Fruit fly (Drosophila melanogaster) whole organism, embryonic: Measurements from ENCODE around the gene CG9328.
A peak's percentile ranks its signal among the peaks of the same experiment; 100 is the strongest.

Experiments used
- CG10979 ChIP-seq: fragments of 200-800 bp; sonication (Bioruptor generic); optimal IDR thresholded peaks from 2 replicates; lab custom pipeline; 2018; ENCODE audit warnings: missing biosample characterization, mild to moderate bottlenecking, missing genetic modification characterization, moderate library complexity
- CG11504 ChIP-seq: fragments of 200-800 bp; sonication (Bioruptor generic); optimal IDR thresholded peaks from 3 replicates; lab custom pipeline; 2019; ENCODE audit warnings: missing biosample characterization, mild to moderate bottlenecking, missing genetic modification characterization, moderate library complexity
- CG12744 ChIP-seq: fragments of 200-800 bp; sonication (Bioruptor generic); optimal IDR thresholded peaks from 2 replicates; lab custom pipeline; 2016; ENCODE audit warnings: missing biosample characterization, missing genetic modification characterization
- CG13775 ChIP-seq: fragments of 200-800 bp; sonication (Bioruptor generic); optimal IDR thresholded peaks from 3 replicates; lab custom pipeline; 2017; ENCODE audit warnings: missing biosample characterization, mild to moderate bottlenecking, missing genetic modification characterization
- CG1529 ChIP-seq: fragments of 200-800 bp; sonication (Bioruptor generic); optimal IDR thresholded peaks from 3 replicates; lab custom pipeline; 2018; ENCODE audit warnings: missing biosample characterization, missing genetic modification characterization
- CG2875 ChIP-seq: fragments of 200-800 bp; sonication (Bioruptor generic); optimal IDR thresholded peaks from 2 replicates; lab custom pipeline; 2017; ENCODE audit warnings: missing biosample characterization, mild to moderate bottlenecking, missing genetic modification characterization, missing genetic modification reagents
- CG34224 ChIP-seq: fragments of 200-800 bp; sonication (Bioruptor generic); IDR thresholded peaks from 3 replicates; pipeline ENCODE4 v1.3.6; 2022; ENCODE audit warnings: missing biosample characterization, missing genetic modification characterization; ENCODE audit not compliant: partially characterized antibody
- CG3995 ChIP-seq: fragments of 200-800 bp; sonication (Bioruptor generic); optimal IDR thresholded peaks from 3 replicates; lab custom pipeline; 2016; ENCODE audit warnings: missing biosample characterization, missing genetic modification characterization
- CG4424 ChIP-seq: fragments of 200-800 bp; sonication (Bioruptor generic); optimal IDR thresholded peaks from 3 replicates; lab custom pipeline; 2016; ENCODE audit warnings: missing biosample characterization, missing genetic modification characterization
- CG6683 ChIP-seq: fragments of 200-800 bp; sonication (Bioruptor generic); optimal IDR thresholded peaks from 2 replicates; lab custom pipeline; 2017; ENCODE audit warnings: missing biosample characterization, mild to moderate bottlenecking, missing genetic modification characterization, missing genetic modification reagents
- CG7963 ChIP-seq: fragments of 200-800 bp; sonication (Bioruptor generic); IDR thresholded peaks from 3 replicates; pipeline ENCODE4 v1.3.6; 2022; ENCODE audit warnings: missing biosample characterization, missing genetic modification characterization; ENCODE audit not compliant: partially characterized antibody
- CG8290 ChIP-seq, 3 experiments: fragments of 200-800 bp; sonication (Bioruptor generic); optimal IDR thresholded peaks; 2 replicates each; lab custom pipeline; 2016 to 2019; ENCODE audit warnings: missing biosample characterization in 3 of 3, missing genetic modification characterization in 3 of 3, mild to moderate bottlenecking in 2 of 3, moderate library complexity in 1 of 3
- CG9215 ChIP-seq: fragments of 200-800 bp; sonication (Bioruptor generic); IDR thresholded peaks from 2 replicates; pipeline ENCODE4 v1.3.6; 2022; ENCODE audit warnings: missing biosample characterization, missing genetic modification characterization
- CHES-1-like ChIP-seq: fragments of 200-800 bp; sonication (Bioruptor generic); optimal IDR thresholded peaks from 2 replicates; lab custom pipeline; 2016; ENCODE audit warnings: missing biosample characterization, missing genetic modification characterization
- Camta ChIP-seq: fragments of 200-800 bp; sonication (Bioruptor generic); optimal IDR thresholded peaks from 2 replicates; lab custom pipeline; 2016; ENCODE audit warnings: missing biosample characterization, missing genetic modification characterization
- D19B ChIP-seq: fragments of 200-800 bp; sonication (Bioruptor generic); optimal IDR thresholded peaks from 2 replicates; lab custom pipeline; 2017; ENCODE audit warnings: missing biosample characterization, mild to moderate bottlenecking, missing genetic modification characterization
- Dbx ChIP-seq: fragments of 200-800 bp; sonication (Bioruptor generic); IDR thresholded peaks from 3 replicates; pipeline ENCODE4 v1.3.6; 2022; ENCODE audit warnings: missing biosample characterization, missing genetic modification characterization
- Dek ChIP-seq: fragments of 200-800 bp; sonication (Bioruptor generic); optimal IDR thresholded peaks from 3 replicates; lab custom pipeline; 2019; ENCODE audit warnings: missing biosample characterization, mild to moderate bottlenecking, missing genetic modification characterization, moderate library complexity
- Doc3 ChIP-seq: fragments of 200-800 bp; sonication (Bioruptor generic); IDR thresholded peaks from 3 replicates; pipeline ENCODE4 v1.3.6; 2022; ENCODE audit warnings: missing biosample characterization, missing genetic modification characterization; ENCODE audit not compliant: partially characterized antibody
- ERR ChIP-seq: fragments of 200-800 bp; sonication (Bioruptor generic); optimal IDR thresholded peaks from 2 replicates; lab custom pipeline; 2016; ENCODE audit warnings: missing biosample characterization, missing genetic modification characterization
- GATAe ChIP-seq: fragments of 200-800 bp; sonication (Bioruptor generic); conservative IDR thresholded peaks from 2 replicates; pipeline ENCODE4 v1.3.6; 2022; ENCODE audit warnings: missing biosample characterization, missing genetic modification characterization
- Gsc ChIP-seq: fragments of 200-800 bp; sonication (Bioruptor generic); IDR thresholded peaks from 2 replicates; pipeline ENCODE4 v1.3.6; 2022; ENCODE audit warnings: missing biosample characterization, missing genetic modification characterization
- H15 ChIP-seq: fragments of 200-800 bp; sonication (Bioruptor generic); IDR thresholded peaks from 3 replicates; pipeline ENCODE4 v1.3.6; 2022; ENCODE audit warnings: missing biosample characterization, missing genetic modification characterization
- HLH3B ChIP-seq: fragments of 200-800 bp; sonication (Bioruptor generic); IDR thresholded peaks from 2 replicates; pipeline ENCODE4 v1.3.6; 2022; ENCODE audit warnings: missing biosample characterization, missing genetic modification characterization
- HLH4C ChIP-seq: fragments of 200-800 bp; sonication (Bioruptor generic); IDR thresholded peaks from 3 replicates; pipeline ENCODE4 v1.3.6; 2022; ENCODE audit warnings: missing biosample characterization, missing genetic modification characterization; ENCODE audit not compliant: partially characterized antibody
- HLH54F ChIP-seq: fragments of 200-800 bp; sonication (Bioruptor generic); optimal IDR thresholded peaks from 3 replicates; lab custom pipeline; 2016; ENCODE audit warnings: missing biosample characterization, missing genetic modification characterization
- MBD-R2 ChIP-seq: fragments of 200-800 bp; sonication (Bioruptor generic); IDR thresholded peaks from 2 replicates; pipeline ENCODE4 v1.3.6; 2022; ENCODE audit warnings: missing biosample characterization, missing genetic modification characterization
- Med ChIP-seq: fragments of 200-800 bp; sonication (Bioruptor generic); peaks from one replicate; lab custom pipeline; 2016; ENCODE audit warnings: missing biosample characterization, missing genetic modification characterization, mild to moderate bottlenecking, inconsistent platforms, moderate library complexity
- Mrtf ChIP-seq: fragments of 200-800 bp; sonication (Bioruptor generic); IDR thresholded peaks from 3 replicates; pipeline ENCODE4 v1.3.6; 2022; ENCODE audit warnings: missing biosample characterization, missing genetic modification characterization
- NC2α ChIP-seq: fragments of 200-800 bp; sonication (Bioruptor generic); optimal IDR thresholded peaks from 2 replicates; lab custom pipeline; 2016; ENCODE audit warnings: missing biosample characterization, missing genetic modification characterization
- NK7.1 ChIP-seq: fragments of 200-800 bp; sonication (Bioruptor generic); optimal IDR thresholded peaks from 3 replicates; lab custom pipeline; 2016; ENCODE audit warnings: missing biosample characterization, missing genetic modification characterization
- Neu2 ChIP-seq: fragments of 200-800 bp; sonication (Bioruptor generic); optimal IDR thresholded peaks from 3 replicates; lab custom pipeline; 2016; ENCODE audit warnings: missing biosample characterization, missing genetic modification characterization, borderline replicate concordance
- PHDP ChIP-seq: fragments of 200-800 bp; sonication (Bioruptor generic); optimal IDR thresholded peaks from 3 replicates; lab custom pipeline; 2018; ENCODE audit warnings: missing biosample characterization, mild to moderate bottlenecking, missing genetic modification characterization, moderate library complexity
- Sry-δ ChIP-seq: fragments of 200-800 bp; sonication (Bioruptor generic); optimal IDR thresholded peaks from 2 replicates; lab custom pipeline; 2016; ENCODE audit warnings: missing biosample characterization, missing genetic modification characterization
- Vsx1 ChIP-seq: fragments of 200-800 bp; sonication (Bioruptor generic); optimal IDR thresholded peaks from 2 replicates; lab custom pipeline; 2017; ENCODE audit warnings: missing biosample characterization, mild to moderate bottlenecking, missing genetic modification characterization, missing genetic modification reagents
- dan ChIP-seq: fragments of 200-800 bp; sonication (Bioruptor generic); IDR thresholded peaks from 2 replicates; pipeline ENCODE4 v1.3.6; 2022; ENCODE audit warnings: missing biosample characterization, missing genetic modification characterization
- danr ChIP-seq: fragments of 200-800 bp; sonication (Bioruptor generic); IDR thresholded peaks from 2 replicates; pipeline ENCODE4 v1.3.6; 2022; ENCODE audit warnings: missing biosample characterization, missing genetic modification characterization
- dm ChIP-seq: fragments of 200-800 bp; sonication (Bioruptor generic); optimal IDR thresholded peaks from 3 replicates; lab custom pipeline; 2016; ENCODE audit warnings: missing biosample characterization, missing genetic modification characterization
- grau ChIP-seq: fragments of 200-800 bp; optimal IDR thresholded peaks from 3 replicates; lab custom pipeline; 2019; ENCODE audit warnings: missing biosample characterization, mild to moderate bottlenecking, missing genetic modification characterization, moderate library complexity
- grn ChIP-seq: fragments of 200-800 bp; sonication (Bioruptor generic); optimal IDR thresholded peaks from 3 replicates; lab custom pipeline; 2017; ENCODE audit warnings: missing biosample characterization, missing genetic modification characterization
- her ChIP-seq: fragments of 200-800 bp; sonication (Bioruptor generic); optimal IDR thresholded peaks from 2 replicates; lab custom pipeline; 2016; ENCODE audit warnings: missing biosample characterization, missing genetic modification characterization
- insv ChIP-seq, 2 experiments: fragments of 200-800 bp; sonication (Bioruptor generic); optimal IDR thresholded peaks; 3 replicates each; lab custom pipeline; 2016 to 2018; ENCODE audit warnings: missing biosample characterization in 2 of 2, missing genetic modification characterization in 2 of 2
- jing ChIP-seq: fragments of 200-800 bp; sonication (Bioruptor generic); optimal IDR thresholded peaks from 2 replicates; lab custom pipeline; 2018; ENCODE audit warnings: missing biosample characterization, mild to moderate bottlenecking, missing genetic modification characterization
- jumu ChIP-seq: fragments of 200-800 bp; sonication (Bioruptor generic); optimal IDR thresholded peaks from 3 replicates; lab custom pipeline; 2016; ENCODE audit warnings: missing biosample characterization, missing genetic modification characterization
- mirr ChIP-seq: fragments of 200-800 bp; sonication (Bioruptor generic); optimal IDR thresholded peaks from 3 replicates; lab custom pipeline; 2018; ENCODE audit warnings: missing biosample characterization, mild to moderate bottlenecking, missing genetic modification characterization
- org-1 ChIP-seq: fragments of 200-800 bp; sonication (Bioruptor generic); optimal IDR thresholded peaks from 2 replicates; lab custom pipeline; 2017; ENCODE audit warnings: missing biosample characterization, missing genetic modification characterization
- salm ChIP-seq: fragments of 200-800 bp; sonication (Bioruptor generic); optimal IDR thresholded peaks from 2 replicates; lab custom pipeline; 2018; ENCODE audit warnings: missing biosample characterization, mild to moderate bottlenecking, missing genetic modification characterization
- tap ChIP-seq: fragments of 200-800 bp; optimal IDR thresholded peaks from 3 replicates; lab custom pipeline; 2019; ENCODE audit warnings: missing biosample characterization, mild to moderate bottlenecking, missing genetic modification characterization, moderate library complexity
- toy ChIP-seq: fragments of 200-800 bp; sonication (Bioruptor generic); IDR thresholded peaks from 2 replicates; pipeline ENCODE4 v1.3.6; 2022; ENCODE audit warnings: missing biosample characterization, missing genetic modification characterization
- twi ChIP-seq: fragments of 200-800 bp; optimal IDR thresholded peaks from 2 replicates; lab custom pipeline; 2019; ENCODE audit warnings: missing biosample characterization, mild to moderate bottlenecking, missing genetic modification characterization, moderate library complexity

CG9328 gene

DNA sequence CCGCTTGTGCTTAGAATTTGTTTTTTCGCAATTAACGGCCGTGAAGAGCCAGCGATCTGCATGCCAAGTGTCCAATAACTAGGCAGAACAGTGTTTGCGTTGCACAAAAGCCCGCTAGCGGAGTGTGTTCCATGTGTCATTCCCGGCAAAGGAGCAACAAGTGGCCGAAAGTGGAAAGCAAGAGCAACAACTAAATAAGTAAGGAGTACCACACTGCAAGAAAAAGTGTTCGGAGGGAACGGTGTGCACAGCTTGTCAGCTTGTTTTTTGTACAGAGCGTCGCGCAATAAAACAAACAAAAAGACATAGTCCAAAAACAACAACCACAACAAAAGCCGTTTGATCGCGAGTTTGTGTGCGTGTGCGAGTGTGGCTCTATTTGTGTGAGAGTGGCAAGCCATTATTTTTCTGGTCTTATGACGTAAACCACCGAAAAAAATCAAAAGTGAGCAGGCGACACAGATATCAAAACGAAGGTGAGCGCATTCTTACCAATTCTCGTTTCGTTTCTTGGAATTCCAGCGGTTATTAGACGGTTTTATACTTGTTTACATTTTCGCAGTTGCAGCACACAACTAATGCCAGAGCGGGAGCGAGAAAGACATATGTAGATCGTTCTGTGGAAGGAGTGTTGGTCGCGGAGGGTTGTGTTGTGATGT lies 39.2 kb upstream of the CG9328 start (continued):
- no peak for TF ChIP-seq Sry-δ (GFP tag; lab: Kevin White, UChicago)
- TF ChIP-seq CG4424 = no peak
- no peak for TF ChIP-seq jing
- no peak for TF ChIP-seq tap (tag; lab: Kevin White, UChicago)
- TF ChIP-seq D19B (GFP tag; lab: Kevin White, UChicago) = no peak
- TF ChIP-seq HLH4C = no peak
- no peak for TF ChIP-seq CG6683 (GFP tag; lab: Kevin White, UChicago)
- TF ChIP-seq CG34224 = no peak
- no peak for TF ChIP-seq toy
- TF ChIP-seq CG10979 (tag; lab: Kevin White, UChicago) = no peak
- TF ChIP-seq GATAe = no peak
- TF ChIP-seq NK7.1 (GFP tag; lab: Kevin White, UChicago) = no peak
- TF ChIP-seq CG9215 (GFP tag; lab: Robert Waterston, UW) = no peak
- TF ChIP-seq NC2α = no peak
- no peak for TF ChIP-seq Vsx1 (GFP tag; lab: Kevin White, UChicago)
- no peak for TF ChIP-seq ERR
- TF ChIP-seq mirr (GFP tag; lab: Kevin White, UChicago) = peak; percentile 1
- no peak for TF ChIP-seq CG2875 (GFP tag; lab: Kevin White, UChicago)
- no peak for TF ChIP-seq Gsc (GFP tag; lab: Robert Waterston, UW)
- peak; percentile 0 for TF ChIP-seq CHES-1-like (GFP tag; lab: Kevin White, UChicago)
- TF ChIP-seq Mrtf (GFP tag; lab: Robert Waterston, UW) = no peak
- no peak for TF ChIP-seq CG8290 (GFP tag; optimal IDR thresholded peaks at IDR 0.05; lab: Kevin White, UChicago)
- TF ChIP-seq CG8290 (tag; optimal IDR thresholded peaks at IDR 0.05; lab: Kevin White, UChicago) = no peak
- no peak for TF ChIP-seq Neu2 (GFP tag; lab: Kevin White, UChicago)
- TF ChIP-seq CG3995 = no peak
- no peak for TF ChIP-seq CG1529 (GFP tag; lab: Kevin White, UChicago)
- no peak for TF ChIP-seq twi
- TF ChIP-seq Doc3 = no peak
- no peak for TF ChIP-seq jumu
- peak; percentile 86 for TF ChIP-seq Med (GFP tag; lab: Kevin White, UChicago)
- no peak for TF ChIP-seq Camta (GFP tag; lab: Kevin White, UChicago)
- TF ChIP-seq Dbx (GFP tag; lab: Robert Waterston, UW) = no peak
- no peak for TF ChIP-seq CG7963 (GFP tag; lab: Robert Waterston, UW)
- TF ChIP-seq grau = no peak
- no peak for TF ChIP-seq CG12744 (GFP tag; lab: Kevin White, UChicago)
- TF ChIP-seq her (GFP tag; lab: Kevin White, UChicago) = peak; percentile 32
- no peak for TF ChIP-seq CG13775 (GFP tag; lab: Kevin White, UChicago)
- TF ChIP-seq HLH54F (GFP tag; lab: Kevin White, UChicago) = no peak
- TF ChIP-seq insv (GFP tag; optimal IDR thresholded peaks at IDR 0.05; lab: Kevin White, UChicago) = no peak
- no peak for TF ChIP-seq grn (GFP tag; lab: Kevin White, UChicago)
- TF ChIP-seq org-1 (GFP tag; lab: Kevin White, UChicago) = peak; percentile 38
- TF ChIP-seq danr = no peak
- TF ChIP-seq dan (GFP tag; lab: Robert Waterston, UW) = no peak
- TF ChIP-seq dm (GFP tag; lab: Kevin White, UChicago) = no peak
- TF ChIP-seq H15 = no peak
- TF ChIP-seq salm (tag; lab: Kevin White, UChicago) = no peak
- TF ChIP-seq MBD-R2 (GFP tag; lab: Robert Waterston, UW) = no peak
- TF ChIP-seq Dek (tag; lab: Kevin White, UChicago) = no peak
- TF ChIP-seq PHDP (tag; lab: Kevin White, UChicago) = peak; percentile 10
- TF ChIP-seq CG11504 = no peak
- 0 out of 2 replicates have a peak, but pooled peaks have one; percentile 10 for TF ChIP-seq HLH3B (GFP tag; lab: Robert Waterston, UW)
